Worm (Caenorhabditis elegans) whole organism, L4 larva: ENCODE measurements around the gene M05D6.3.

Experiments
- daf-12 ChIP-seq: fragments of 150-350 bp; optimal IDR thresholded peaks from 2 replicates; lab custom pipeline; 2014; ENCODE audit warnings: missing biosample characterization, missing genetic modification reagents, missing genetic modification characterization
- jun-1 ChIP-seq: fragments of 150-350 bp; optimal IDR thresholded peaks from 2 replicates; lab custom pipeline; 2014; ENCODE audit warnings: missing biosample characterization, missing genetic modification reagents, missing genetic modification characterization
- lin-15B ChIP-seq: fragments of 150-350 bp; sonication (generic microtip); optimal IDR thresholded peaks from 3 replicates; lab custom pipeline; 2014; ENCODE audit warnings: missing biosample characterization, missing genetic modification characterization
- lin-39 ChIP-seq: fragments of 150-350 bp; optimal IDR thresholded peaks from 2 replicates; lab custom pipeline; 2014; ENCODE audit warnings: missing biosample characterization, missing genetic modification reagents, missing genetic modification characterization
- nhr-11 ChIP-seq: fragments of 150-350 bp; optimal IDR thresholded peaks from 2 replicates; lab custom pipeline; 2014; ENCODE audit warnings: missing biosample characterization, missing genetic modification characterization
- nhr-237 ChIP-seq: sonication (generic microtip); optimal IDR thresholded peaks from 2 replicates; lab custom pipeline; 2017; ENCODE audit warnings: missing biosample characterization, missing genetic modification characterization
- nhr-76 ChIP-seq: fragments of 150-350 bp; optimal IDR thresholded peaks from 2 replicates; lab custom pipeline; 2014; ENCODE audit warnings: missing biosample characterization, missing genetic modification characterization
- nhr-77 ChIP-seq: fragments of 150-350 bp; optimal IDR thresholded peaks from 2 replicates; lab custom pipeline; 2014; ENCODE audit warnings: missing biosample characterization, missing genetic modification characterization
- zip-11 ChIP-seq: fragments of 200-800 bp; sonication (Bioruptor generic); IDR thresholded peaks from 2 replicates; pipeline ENCODE4 v1.3.6; 2022; ENCODE audit warnings: missing genetic modification characterization, missing compliant biosample characterization
- ztf-11 ChIP-seq: fragments of 150-350 bp; optimal IDR thresholded peaks from 2 replicates; lab custom pipeline; 2014; ENCODE audit warnings: missing biosample characterization, missing genetic modification characterization

DNA sequence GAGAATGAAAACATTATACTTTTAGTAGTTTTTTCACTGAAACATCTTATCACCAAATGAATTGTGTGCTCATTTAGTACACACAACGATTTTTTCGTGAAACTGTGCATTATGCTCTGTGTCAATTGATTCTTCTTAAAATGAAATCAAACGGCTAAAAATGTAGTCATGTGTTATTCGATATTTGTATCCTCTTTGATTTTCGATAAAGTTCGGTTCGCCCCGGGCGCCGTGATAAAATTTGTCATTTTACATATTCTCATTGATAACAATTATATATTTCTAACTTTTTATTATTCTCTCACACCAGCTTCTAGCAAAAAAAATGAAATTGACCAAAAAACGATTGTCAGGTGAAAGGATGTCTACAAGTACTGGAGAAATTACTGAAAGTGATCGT is 39.2 kb downstream of the M05D6.3 start, which contains the start of gene ctg-2:
- TF ChIP-seq lin-39 (tag; lab: Kevin White, UChicago), result no peak
- TF ChIP-seq jun-1, result no peak
- TF ChIP-seq nhr-77 (tag; lab: Kevin White, UChicago), result no peak
- TF ChIP-seq ztf-11, result no peak
- TF ChIP-seq nhr-237, result no peak
- TF ChIP-seq nhr-76 (tag; lab: Kevin White, UChicago), result no peak
- no peak for TF ChIP-seq lin-15B (tag; lab: Kevin White, UChicago)
- TF ChIP-seq nhr-11 (tag; lab: Kevin White, UChicago), result no peak
- no peak for TF ChIP-seq zip-11 (GFP tag; lab: Robert Waterston, UW)
- TF ChIP-seq daf-12, result no peak
